Worm (Caenorhabditis elegans) whole organism, early embryonic: ENCODE data around the gene hmit-1.1.

Experiments used
- B0310.2 ChIP-seq: sonication (generic microtip); optimal IDR thresholded peaks from 2 replicates; lab custom pipeline; 2016; ENCODE audit warnings: mild to moderate bottlenecking, missing genetic modification characterization, missing compliant biosample characterization
- ama-1 ChIP-seq: fragments of 150-350 bp; optimal IDR thresholded peaks from 2 replicates; lab custom pipeline; 2014
- hmbx-1 ChIP-seq: sonication (generic microtip); optimal IDR thresholded peaks from 2 replicates; lab custom pipeline; 2016; ENCODE audit warnings: mild to moderate bottlenecking, missing genetic modification characterization, missing compliant biosample characterization
- hmg-4 ChIP-seq: fragments of 200-800 bp; sonication (Bioruptor generic); optimal IDR thresholded peaks from 2 replicates; lab custom pipeline; 2018; ENCODE audit warnings: mild to moderate bottlenecking, missing genetic modification characterization, missing compliant biosample characterization
- pes-1 ChIP-seq: fragments of 200-800 bp; sonication (Bioruptor generic); IDR thresholded peaks from 2 replicates; pipeline ENCODE4 v1.3.6; 2022; ENCODE audit warnings: missing genetic modification reagents, missing genetic modification characterization, missing compliant biosample characterization
- sea-1 ChIP-seq: fragments of 200-800 bp; sonication (Bioruptor generic); conservative IDR thresholded peaks from 2 replicates; pipeline ENCODE4 v1.3.6; 2022; ENCODE audit warnings: missing genetic modification characterization, missing compliant biosample characterization

DNA sequence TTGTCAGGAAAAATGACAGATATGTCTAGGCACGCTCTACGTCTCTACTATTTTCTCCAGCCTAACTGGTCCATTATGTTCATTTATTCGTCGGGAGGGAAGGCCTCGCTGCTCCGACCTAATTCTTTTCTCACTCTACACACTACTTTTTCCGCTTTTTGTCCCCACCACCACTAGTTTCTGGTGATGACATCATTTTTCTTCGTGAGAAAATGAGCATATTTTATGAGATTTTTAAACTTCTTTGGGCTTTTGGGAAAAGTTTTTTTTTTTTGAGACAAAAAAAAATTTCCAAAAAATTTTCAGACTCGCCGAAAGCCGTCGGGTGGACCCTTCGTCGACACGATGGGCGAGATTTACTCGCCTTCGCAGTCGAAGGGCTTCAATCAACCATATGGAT lies 24.6 kb upstream of the hmit-1.1 start, which contains the start of gene slo-1:
- TF ChIP-seq hmbx-1 (tag; lab: Kevin White, UChicago) (no peak), sea-1 (GFP tag; lab: Robert Waterston, UW) (no peak), ama-1 (lab: Kevin White, UChicago) (no peak), hmg-4 (GFP tag; lab: Kevin White, UChicago) (no peak), pes-1 (no peak), B0310.2 (tag; lab: Kevin White, UChicago) (no peak)
